Worm (Caenorhabditis elegans) whole organism, L2 larva: ENCODE data around the gene C05A2.4.

ENCODE experiments used
- C34F6.9 ChIP-seq: fragments of 150-350 bp; optimal IDR thresholded peaks from 2 replicates; lab custom pipeline; 2014; ENCODE audit warnings: missing biosample characterization, missing genetic modification characterization
- F13H6.1 ChIP-seq: sonication (generic microtip); optimal IDR thresholded peaks from 2 replicates; lab custom pipeline; 2016; ENCODE audit warnings: missing genetic modification characterization, missing compliant biosample characterization
- Y55F3AM.14 ChIP-seq: fragments of 200-800 bp; sonication (Bioruptor generic); optimal IDR thresholded peaks from 2 replicates; lab custom pipeline; 2018; ENCODE audit warnings: mild to moderate bottlenecking, missing genetic modification characterization, missing compliant biosample characterization
- ZK546.5 ChIP-seq: sonication (generic microtip); optimal IDR thresholded peaks from 2 replicates; lab custom pipeline; 2017; ENCODE audit warnings: missing biosample characterization, missing genetic modification characterization
- alr-1 ChIP-seq: fragments of 150-350 bp; optimal IDR thresholded peaks from 2 replicates; lab custom pipeline; 2014; ENCODE audit warnings: missing biosample characterization, missing genetic modification characterization
- blmp-1 ChIP-seq: sonication (generic microtip); optimal IDR thresholded peaks from 2 replicates; lab custom pipeline; 2017; ENCODE audit warnings: missing genetic modification characterization, mild to moderate bottlenecking, missing compliant biosample characterization, antibody characterized with exemption, moderate library complexity; ENCODE audit not compliant: insufficient read depth
- ceh-82 ChIP-seq: fragments of 150-350 bp; optimal IDR thresholded peaks from 2 replicates; lab custom pipeline; 2014; ENCODE audit warnings: missing biosample characterization, missing genetic modification characterization
- crh-2 ChIP-seq: sonication (generic microtip); optimal IDR thresholded peaks from 2 replicates; lab custom pipeline; 2017; ENCODE audit warnings: missing biosample characterization, missing genetic modification characterization
- egl-27 ChIP-seq: sonication (generic microtip); optimal IDR thresholded peaks from 3 replicates; lab custom pipeline; 2017; ENCODE audit warnings: missing biosample characterization, missing genetic modification reagents, missing genetic modification characterization
- elt-1 ChIP-seq: fragments of 150-350 bp; optimal IDR thresholded peaks from 2 replicates; lab custom pipeline; 2014; ENCODE audit warnings: missing biosample characterization, missing genetic modification characterization
- fos-1 ChIP-seq: fragments of 150-350 bp; optimal IDR thresholded peaks from 2 replicates; lab custom pipeline; 2014; ENCODE audit warnings: missing biosample characterization, missing genetic modification characterization
- gmeb-1 ChIP-seq: fragments of 150-350 bp; optimal IDR thresholded peaks from 2 replicates; lab custom pipeline; 2014; ENCODE audit warnings: missing biosample characterization, missing genetic modification characterization
- lin-11 ChIP-seq: fragments of 150-350 bp; sonication (generic microtip); optimal IDR thresholded peaks from 2 replicates; lab custom pipeline; 2014; ENCODE audit warnings: missing biosample characterization, missing genetic modification characterization, inconsistent platforms, mixed read lengths
- lin-13 ChIP-seq: fragments of 150-350 bp; optimal IDR thresholded peaks from 2 replicates; lab custom pipeline; 2014; ENCODE audit warnings: missing biosample characterization, missing genetic modification reagents, missing genetic modification characterization
- lsy-2 ChIP-seq, 2 experiments: fragments of 150-350 bp in 1 of 2; sonication (generic microtip) in 1 of 2; optimal IDR thresholded peaks; 2 replicates each; lab custom pipeline; 2014 to 2017; ENCODE audit warnings: missing biosample characterization in 2 of 2, missing genetic modification characterization in 2 of 2
- mbf-1 ChIP-seq: sonication (generic microtip); optimal IDR thresholded peaks from 2 replicates; lab custom pipeline; 2017; ENCODE audit warnings: missing biosample characterization, missing genetic modification characterization
- mdl-1 ChIP-seq, 2 experiments: fragments of 150-350 bp in 1 of 2; sonication (generic microtip) in 1 of 2; optimal IDR thresholded peaks; 2 replicates each; lab custom pipeline; 2017; ENCODE audit warnings: missing biosample characterization in 2 of 2, missing genetic modification characterization in 2 of 2
- nhr-10 ChIP-seq: sonication (generic microtip); optimal IDR thresholded peaks from 2 replicates; lab custom pipeline; 2017; ENCODE audit warnings: missing biosample characterization, missing genetic modification characterization
- nhr-11 ChIP-seq: fragments of 150-350 bp; optimal IDR thresholded peaks from 2 replicates; lab custom pipeline; 2014; ENCODE audit warnings: missing biosample characterization, missing genetic modification characterization
- nhr-129 ChIP-seq: fragments of 150-350 bp; optimal IDR thresholded peaks from 2 replicates; lab custom pipeline; 2014; ENCODE audit warnings: missing biosample characterization, missing genetic modification characterization
- nhr-21 ChIP-seq: fragments of 150-350 bp; optimal IDR thresholded peaks from 2 replicates; lab custom pipeline; 2014; ENCODE audit warnings: missing biosample characterization, missing genetic modification characterization
- nhr-23 ChIP-seq: fragments of 150-350 bp; optimal IDR thresholded peaks from 2 replicates; lab custom pipeline; 2014; ENCODE audit warnings: missing biosample characterization, missing genetic modification reagents, missing genetic modification characterization
- nhr-25 ChIP-seq: fragments of 150-350 bp; sonication (generic microtip); optimal IDR thresholded peaks from 3 replicates; lab custom pipeline; 2014; ENCODE audit warnings: missing biosample characterization, missing genetic modification characterization
- nhr-6 ChIP-seq: fragments of 150-350 bp; optimal IDR thresholded peaks from 2 replicates; lab custom pipeline; 2014; ENCODE audit warnings: missing biosample characterization, missing genetic modification characterization
- nhr-77 ChIP-seq: fragments of 150-350 bp; optimal IDR thresholded peaks from 2 replicates; lab custom pipeline; 2014; ENCODE audit warnings: missing biosample characterization, missing genetic modification characterization
- peb-1 ChIP-seq: fragments of 150-350 bp; optimal IDR thresholded peaks from 2 replicates; lab custom pipeline; 2014; ENCODE audit warnings: missing biosample characterization, missing genetic modification characterization
- sem-4 ChIP-seq: fragments of 150-350 bp; optimal IDR thresholded peaks from 2 replicates; lab custom pipeline; 2014; ENCODE audit warnings: missing biosample characterization, missing genetic modification reagents, missing genetic modification characterization
- skn-1 ChIP-seq: sonication (generic microtip); optimal IDR thresholded peaks from 2 replicates; lab custom pipeline; 2017; ENCODE audit warnings: missing biosample characterization, missing genetic modification characterization
- sma-3 ChIP-seq: sonication (generic microtip); optimal IDR thresholded peaks from 2 replicates; lab custom pipeline; 2016; ENCODE audit warnings: missing genetic modification reagents, missing genetic modification characterization, missing compliant biosample characterization
- sma-9 ChIP-seq, 2 experiments: fragments of 150-350 bp in 1 of 2; sonication (generic microtip) in 1 of 2; optimal IDR thresholded peaks; 2 replicates each; lab custom pipeline; 2014 to 2016; ENCODE audit warnings: missing genetic modification characterization in 2 of 2, mild to moderate bottlenecking in 1 of 2, missing biosample characterization in 1 of 2, missing compliant biosample characterization in 1 of 2, missing genetic modification reagents in 1 of 2, moderate library complexity in 1 of 2
- snpc-4 ChIP-seq: fragments of 150-350 bp; optimal IDR thresholded peaks from 2 replicates; lab custom pipeline; 2014; ENCODE audit warnings: missing biosample characterization, missing genetic modification characterization
- unc-55 ChIP-seq: fragments of 150-350 bp; sonication (generic microtip); optimal IDR thresholded peaks from 3 replicates; lab custom pipeline; 2014; ENCODE audit warnings: missing biosample characterization, missing genetic modification reagents, missing genetic modification characterization
- unc-62 ChIP-seq: fragments of 150-350 bp; optimal IDR thresholded peaks from 2 replicates; lab custom pipeline; 2014; ENCODE audit warnings: missing biosample characterization, missing genetic modification reagents, missing genetic modification characterization
- ztf-11 ChIP-seq: sonication (generic microtip); optimal IDR thresholded peaks from 2 replicates; lab custom pipeline; 2017; ENCODE audit warnings: missing biosample characterization, missing genetic modification characterization

Gene C05A2.4

DNA sequence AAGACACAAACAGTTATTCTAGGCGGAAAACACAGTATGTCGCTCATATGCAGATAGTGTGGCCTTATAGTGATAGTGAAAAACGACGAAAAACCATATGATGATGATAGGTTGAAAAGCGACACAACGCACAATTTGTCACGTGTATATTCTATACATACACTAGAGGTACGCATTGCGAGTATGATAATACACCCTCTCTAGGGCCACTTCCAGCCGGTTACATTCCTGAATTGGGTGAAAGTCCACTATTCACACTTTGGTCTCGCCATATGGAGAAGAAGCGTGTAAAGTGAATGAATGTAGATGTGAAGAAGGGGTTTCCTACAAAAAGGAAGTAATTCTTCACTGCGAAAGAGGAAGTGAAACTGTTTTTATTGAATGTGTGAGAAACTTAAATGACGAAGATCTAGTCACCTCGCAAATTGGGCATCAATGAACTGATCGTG, 34.2 kb downstream of the C05A2.4 start (continued):
- peak; percentile 75 for TF ChIP-seq nhr-25 (tag; lab: Kevin White, UChicago)
- TF ChIP-seq ceh-82 (tag; lab: Kevin White, UChicago), result no peak
- no peak for TF ChIP-seq mbf-1 (tag; lab: Kevin White, UChicago)
- no peak for TF ChIP-seq elt-1 (tag; lab: Kevin White, UChicago)

- no peak for TF ChIP-seq lin-13
- peak; percentile 14 for TF ChIP-seq F13H6.1 (tag; lab: Kevin White, UChicago)
- peak; percentile 28 for TF ChIP-seq nhr-11 (tag; lab: Kevin White, UChicago)
- peak; percentile 5 for TF ChIP-seq nhr-21
- TF ChIP-seq lsy-2 (tag; optimal IDR thresholded peaks at IDR 0.05; lab: Kevin White, UChicago), result peak in 1 of 2 experiments; percentile 5
- TF ChIP-seq mbf-1 (tag; lab: Kevin White, UChicago), result no peak
- no peak for TF ChIP-seq peb-1 (tag; lab: Kevin White, UChicago)
- TF ChIP-seq ZK546.5 (tag; lab: Kevin White, UChicago), result no peak
Measured at ce11 chrV:10730824-10731416, 35.6 kb downstream of the C05A2.4 start.

DNA sequence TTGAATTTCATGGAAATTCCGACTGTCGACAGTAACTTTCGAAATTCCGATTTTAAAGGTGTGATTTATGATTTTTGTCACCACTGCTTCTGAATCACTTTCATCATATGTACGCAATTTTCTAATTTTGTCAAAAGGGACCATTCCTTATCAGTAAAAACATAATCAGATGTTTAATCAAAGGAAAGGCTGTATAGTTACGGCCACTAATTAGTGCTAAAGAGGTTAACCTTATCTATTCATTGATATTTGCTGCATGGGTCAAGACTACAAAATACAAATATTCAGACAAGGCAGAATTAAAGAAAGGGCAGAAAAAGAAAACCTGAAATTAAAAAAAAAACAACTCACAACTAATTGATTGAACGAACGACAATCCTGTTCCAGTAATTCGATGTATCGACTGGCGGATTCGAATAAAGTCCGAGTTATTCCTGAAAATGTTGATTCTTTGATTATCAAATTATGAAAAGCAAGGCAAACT, 36.8 kb downstream of the C05A2.4 start, which contains the start of gene T28B11.1:
Gene T28B11.1, minus strand, starts transcription at position 434 of the 484 bp plus-strand sequence.
- TF ChIP-seq nhr-23 (tag; lab: Kevin White, UChicago) (no peak), crh-2 (tag; lab: Kevin White, UChicago) (peak; percentile 14), nhr-129 (tag; lab: Kevin White, UChicago) (peak; percentile 38), unc-62 (GFP tag; lab: Kevin White, UChicago) (no peak), egl-27 (tag; lab: Kevin White, UChicago) (no peak), fos-1 (peak; percentile 13), sma-9 (GFP tag; optimal IDR thresholded peaks at IDR 0.05; lab: Kevin White, UChicago) (peak; percentile 64), sma-9 (tag; optimal IDR thresholded peaks at IDR 0.05; lab: Kevin White, UChicago) (no peak), F13H6.1 (tag; lab: Kevin White, UChicago) (peak; percentile 3)
- TF ChIP-seq, all 48 proteins: peak for 5

DNA sequence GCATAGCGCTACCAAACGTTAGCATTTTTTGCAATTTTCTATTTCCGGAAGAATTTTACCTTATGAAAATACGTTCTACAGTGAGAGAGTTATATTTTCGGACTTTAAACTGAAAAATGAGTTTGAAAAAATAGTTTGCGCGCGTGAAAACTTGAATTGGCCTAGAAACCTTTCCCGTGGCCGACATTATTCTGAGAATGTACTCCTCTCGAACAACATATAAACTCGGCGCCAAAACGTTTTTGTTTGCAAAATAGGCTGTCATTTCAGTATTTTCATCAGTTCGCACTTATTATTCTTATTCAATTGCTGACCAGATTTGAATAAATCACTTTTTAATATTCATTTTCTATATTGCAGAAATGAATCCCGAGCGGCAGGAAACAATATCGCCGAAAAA, 41.5 kb downstream of the C05A2.4 start, which contains the start of the genes mre-11 and wdr-5.3:
Gene mre-11, minus strand, starts transcription at position 113 of the 400 bp plus-strand sequence.
Gene wdr-5.3, plus strand, starts transcription at position 361 of the 400 bp plus-strand sequence.
- TF ChIP-seq nhr-77 (tag; lab: Kevin White, UChicago), result no peak
- TF ChIP-seq lin-11 (tag; lab: Kevin White, UChicago), result peak; percentile 32
- TF ChIP-seq crh-2 (tag; lab: Kevin White, UChicago), result peak; percentile 78
- peak; percentile 89 for TF ChIP-seq sma-9 (GFP tag; optimal IDR thresholded peaks at IDR 0.05; lab: Kevin White, UChicago)
- no peak for TF ChIP-seq sma-9 (tag; optimal IDR thresholded peaks at IDR 0.05; lab: Kevin White, UChicago)
- no peak for TF ChIP-seq blmp-1 (tag; lab: Kevin White, UChicago)
- peak; percentile 27 for TF ChIP-seq snpc-4 (tag; lab: Kevin White, UChicago)
- peak; percentile 69 for TF ChIP-seq C34F6.9 (tag; lab: Kevin White, UChicago)
- peak in 1 of 2 experiments; percentile 16 for TF ChIP-seq mdl-1 (tag; optimal IDR thresholded peaks at IDR 0.05; lab: Kevin White, UChicago)
- TF ChIP-seq nhr-129 (tag; lab: Kevin White, UChicago), result peak; percentile 18
- peak; percentile 80 for TF ChIP-seq gmeb-1 (tag; lab: Kevin White, UChicago)
- TF ChIP-seq F13H6.1 (tag; lab: Kevin White, UChicago), result peak; percentile 67
- no peak for TF ChIP-seq nhr-23 (tag; lab: Kevin White, UChicago)
- TF ChIP-seq sma-3 (GFP tag; lab: Kevin White, UChicago), result peak; percentile 64
- peak in 1 of 2 experiments; percentile 8 for TF ChIP-seq lsy-2 (tag; optimal IDR thresholded peaks at IDR 0.05; lab: Kevin White, UChicago)
- TF ChIP-seq nhr-6 (tag; lab: Kevin White, UChicago), result peak; percentile 40
- TF ChIP-seq peb-1 (tag; lab: Kevin White, UChicago), result no peak
- no peak for TF ChIP-seq alr-1 (tag; lab: Kevin White, UChicago)

- TF ChIP-seq skn-1 (no peak), Y55F3AM.14 (no peak), crh-2 (tag; lab: Kevin White, UChicago) (no peak), nhr-10 (no peak), sma-3 (GFP tag; lab: Kevin White, UChicago) (no peak), nhr-6 (tag; lab: Kevin White, UChicago) (no peak), unc-55 (no peak), nhr-129 (tag; lab: Kevin White, UChicago) (no peak), egl-27 (tag; lab: Kevin White, UChicago) (no peak), nhr-23 (tag; lab: Kevin White, UChicago) (no peak), sem-4 (tag; lab: Kevin White, UChicago) (no peak), ztf-11 (no peak)
Measured at ce11 chrV:10741357-10741756, 46.1 kb downstream of the C05A2.4 start, which contains the start of gene ZC302.3. Gene ZC302.3 (minus strand): TSS chrV:10741457.
